Worm (Caenorhabditis elegans): Measurements from ENCODE around the gene K10D2.5.
A peak's percentile ranks its signal among the peaks of the same experiment; 100 is the strongest.

The K10D2.5 gene

DNA sequence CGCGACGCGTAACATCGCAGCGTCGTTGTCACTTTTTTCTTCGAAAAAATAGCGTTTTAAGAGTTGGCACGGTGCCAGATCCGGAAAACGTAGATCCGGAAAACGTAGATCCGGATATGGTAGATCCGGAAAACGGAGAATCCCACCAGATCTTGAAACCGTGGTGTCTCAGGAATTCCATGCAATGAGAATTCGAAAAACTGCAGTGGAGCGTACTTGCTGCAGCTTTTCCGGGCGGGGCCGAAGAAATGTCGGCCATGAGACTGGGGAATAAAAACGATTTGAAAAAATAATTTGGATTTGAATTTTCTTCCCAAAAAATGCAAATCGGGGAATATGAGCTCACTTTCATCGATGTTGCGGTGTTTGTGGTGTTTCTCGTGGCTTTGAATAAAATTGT, at the start of gene K10D2.5:
K10D2.5 (plus strand) TSS at position 251 of the 400 bp plus-strand sequence.
- TF ChIP-seq cebp-2 (GFP tag; IDR thresholded peaks at IDR 0.05), result 0 out of 2 replicates have a peak, but pooled peaks have one; percentile 17
- TF ChIP-seq lin-35 (GFP tag; optimal IDR thresholded peaks at IDR 0.05), result peak in 1 of 3 experiments; percentile 80
- TF ChIP-seq ceh-58 (GFP tag; IDR thresholded peaks at IDR 0.05), result no peak
- TF ChIP-seq F57A8.1 (GFP tag; optimal IDR thresholded peaks at IDR 0.05), result peak; percentile 65
- peak; percentile 31 for TF ChIP-seq mel-28 (tag; optimal IDR thresholded peaks at IDR 0.05; ENCODE audit: borderline replicate concordance)
- TF ChIP-seq mxl-1 (tag; optimal IDR thresholded peaks at IDR 0.05), result peak; percentile 27
- TF ChIP-seq unc-62 (GFP tag; optimal IDR thresholded peaks at IDR 0.05), result no peak
- TF ChIP-seq nhr-179 (tag; optimal IDR thresholded peaks at IDR 0.05), result no peak
- TF ChIP-seq T26A5.8 (tag; optimal IDR thresholded peaks at IDR 0.05), result no peak
- TF ChIP-seq ceh-91 (GFP tag; IDR thresholded peaks at IDR 0.05), result peak; percentile 97
- peak; percentile 98 for TF ChIP-seq aptf-2 (GFP tag; conservative IDR thresholded peaks at IDR 0.05)
- TF ChIP-seq bed-2 (GFP tag; IDR thresholded peaks at IDR 0.05), result peak; percentile 98
- TF ChIP-seq C17E4.6 (GFP tag; IDR thresholded peaks at IDR 0.05), result peak; percentile 92
- TF ChIP-seq T07F8.4 (tag; optimal IDR thresholded peaks at IDR 0.05), result peak; percentile 70
- TF ChIP-seq K12H6.12 (tag; optimal IDR thresholded peaks at IDR 0.05), result peak; percentile 92
- peak; percentile 89 for TF ChIP-seq rec-8 (tag; optimal IDR thresholded peaks at IDR 0.05)
- no peak for TF ChIP-seq F10E7.11 (tag; optimal IDR thresholded peaks at IDR 0.05)
- TF ChIP-seq lag-1 (GFP tag; IDR thresholded peaks at IDR 0.05), result 0 out of 2 replicates have a peak, but pooled peaks have one; percentile 24
- no peak for TF ChIP-seq rpc-1 (optimal IDR thresholded peaks at IDR 0.05)
- TF ChIP-seq rpc-1 (tag; optimal IDR thresholded peaks at IDR 0.05), result no peak
- TF ChIP-seq Y79H2A.3 (GFP tag; conservative IDR thresholded peaks at IDR 0.05), result peak; percentile 87
- TF ChIP-seq ztf-18 (tag; optimal IDR thresholded peaks at IDR 0.05), result peak; percentile 82
- no peak for TF ChIP-seq sea-2 (GFP tag; IDR thresholded peaks at IDR 0.05)
- peak; percentile 88 for TF ChIP-seq madf-6 (GFP tag; IDR thresholded peaks at IDR 0.05)
- TF ChIP-seq ztf-26 (tag; optimal IDR thresholded peaks at IDR 0.05), result peak; percentile 25
- peak; percentile 90 for TF ChIP-seq F49E8.2 (tag; optimal IDR thresholded peaks at IDR 0.05; ENCODE audit: insufficient read depth)
- TF ChIP-seq let-526 (GFP tag; IDR thresholded peaks at IDR 0.05), result peak; percentile 96
- peak; percentile 88 for TF ChIP-seq zfh-2 (GFP tag; conservative IDR thresholded peaks at IDR 0.05)
- TF ChIP-seq Y95B8A.8 (GFP tag; IDR thresholded peaks at IDR 0.05), result peak; percentile 97
- TF ChIP-seq ztf-22 (GFP tag; optimal IDR thresholded peaks at IDR 0.05), result peak; percentile 72
- TF ChIP-seq ceh-27 (GFP tag; optimal IDR thresholded peaks at IDR 0.05), result peak; percentile 99
- peak; percentile 60 for TF ChIP-seq die-1 (tag; optimal IDR thresholded peaks at IDR 0.05)
- TF ChIP-seq B0336.3 (GFP tag; IDR thresholded peaks at IDR 0.05), result peak; percentile 86
- TF ChIP-seq xnd-1 (tag; optimal IDR thresholded peaks at IDR 0.05), result peak; percentile 27
- peak; percentile 98 for TF ChIP-seq unc-130 (GFP tag; optimal IDR thresholded peaks at IDR 0.05)
- peak; percentile 75 for TF ChIP-seq attf-6 (GFP tag; IDR thresholded peaks at IDR 0.05)
- peak; percentile 63; the same call in 1 of the 2 replicates for TF ChIP-seq aptf-3 (GFP tag; IDR thresholded peaks at IDR 0.05)
- TF ChIP-seq let-607 (tag; optimal IDR thresholded peaks at IDR 0.05), result peak; percentile 20 to 65
- peak; percentile 96 for TF ChIP-seq B0019.2 (GFP tag; conservative IDR thresholded peaks at IDR 0.05)
- peak; percentile 82 for TF ChIP-seq hmg-20 (GFP tag; IDR thresholded peaks at IDR 0.05)
- TF ChIP-seq nhr-27 (tag; optimal IDR thresholded peaks at IDR 0.05), result no peak
- TF ChIP-seq K11D2.4 (GFP tag; IDR thresholded peaks at IDR 0.05), result peak; percentile 94
- TF ChIP-seq ztf-25 (GFP tag; IDR thresholded peaks at IDR 0.05), result peak; percentile 100
- peak; percentile 99 for TF ChIP-seq mcd-1 (GFP tag; IDR thresholded peaks at IDR 0.05)
- peak; percentile 66 for TF ChIP-seq sptf-2 (GFP tag; optimal IDR thresholded peaks at IDR 0.05)
- no peak for TF ChIP-seq F57C9.4 (tag; optimal IDR thresholded peaks at IDR 0.05)
- peak; percentile 55 for TF ChIP-seq atf-7 (tag; optimal IDR thresholded peaks at IDR 0.05)
- peak; percentile 87 for TF ChIP-seq hsf-1 (GFP tag; IDR thresholded peaks at IDR 0.05)
- no peak for TF ChIP-seq egl-18 (GFP tag; IDR thresholded peaks at IDR 0.05)

Data from whole organism, young adult.